Fruit fly (Drosophila melanogaster) whole organism, embryonic: ENCODE data around the gene mRpL51.

Experiments used
- ATbp ChIP-seq: fragments of 200-800 bp; sonication (Bioruptor generic); optimal IDR thresholded peaks from 2 replicates; lab custom pipeline; 2017; ENCODE audit warnings: missing biosample characterization, mild to moderate bottlenecking, missing genetic modification characterization, missing genetic modification reagents
- Ada2b ChIP-seq: fragments of 200-800 bp; sonication (Bioruptor generic); IDR thresholded peaks from 2 replicates; pipeline ENCODE4 v1.3.6; 2022; ENCODE audit warnings: missing biosample characterization, missing genetic modification characterization
- Bdp1 ChIP-seq: fragments of 200-800 bp; sonication (Bioruptor generic); optimal IDR thresholded peaks from 3 replicates; lab custom pipeline; 2016; ENCODE audit warnings: missing biosample characterization, missing genetic modification characterization
- CG10959 ChIP-seq: fragments of 200-800 bp; sonication (Bioruptor generic); IDR thresholded peaks from 2 replicates; pipeline ENCODE4 v1.3.6; 2022; ENCODE audit warnings: missing biosample characterization, missing genetic modification characterization
- CG11247 ChIP-seq: fragments of 200-800 bp; sonication (Bioruptor generic); IDR thresholded peaks from 2 replicates; pipeline ENCODE4 v1.3.6; 2022; ENCODE audit warnings: missing biosample characterization, missing genetic modification characterization
- CG12155 ChIP-seq: fragments of 200-800 bp; sonication (Bioruptor generic); optimal IDR thresholded peaks from 3 replicates; lab custom pipeline; 2016; ENCODE audit warnings: missing biosample characterization, missing genetic modification characterization
- CG12659 ChIP-seq: fragments of 200-800 bp; sonication (Bioruptor generic); optimal IDR thresholded peaks from 3 replicates; lab custom pipeline; 2017; ENCODE audit warnings: mild to moderate bottlenecking, missing biosample characterization, missing genetic modification reagents, missing genetic modification characterization
- CG14710 ChIP-seq: fragments of 200-800 bp; sonication (Bioruptor generic); optimal IDR thresholded peaks from 3 replicates; lab custom pipeline; 2019; ENCODE audit warnings: missing biosample characterization, mild to moderate bottlenecking, missing genetic modification characterization, moderate library complexity
- CG1529 ChIP-seq: fragments of 200-800 bp; sonication (Bioruptor generic); optimal IDR thresholded peaks from 3 replicates; lab custom pipeline; 2018; ENCODE audit warnings: missing biosample characterization, missing genetic modification characterization
- CG18262 ChIP-seq: fragments of 200-800 bp; optimal IDR thresholded peaks from 3 replicates; lab custom pipeline; 2019; ENCODE audit warnings: missing biosample characterization, mild to moderate bottlenecking, missing genetic modification characterization, moderate library complexity
- CG18619 ChIP-seq: fragments of 200-800 bp; sonication (Bioruptor generic); optimal IDR thresholded peaks from 3 replicates; lab custom pipeline; 2017; ENCODE audit warnings: missing biosample characterization, mild to moderate bottlenecking, missing genetic modification characterization
- CG2202 ChIP-seq: fragments of 200-800 bp; sonication (Bioruptor generic); optimal IDR thresholded peaks from 2 replicates; lab custom pipeline; 2018; ENCODE audit warnings: missing biosample characterization, mild to moderate bottlenecking, missing genetic modification characterization
- CG31224 ChIP-seq: fragments of 200-800 bp; sonication (Bioruptor generic); IDR thresholded peaks from 2 replicates; pipeline ENCODE4 v1.3.6; 2022; ENCODE audit warnings: missing biosample characterization, missing genetic modification characterization
- CG31388 ChIP-seq: fragments of 200-800 bp; sonication (Bioruptor generic); optimal IDR thresholded peaks from 2 replicates; lab custom pipeline; 2016; ENCODE audit warnings: missing biosample characterization, missing genetic modification characterization
- CG4424 ChIP-seq: fragments of 200-800 bp; sonication (Bioruptor generic); optimal IDR thresholded peaks from 3 replicates; lab custom pipeline; 2016; ENCODE audit warnings: missing biosample characterization, missing genetic modification characterization
- CG4820 ChIP-seq: fragments of 200-800 bp; sonication (Bioruptor generic); optimal IDR thresholded peaks from 3 replicates; lab custom pipeline; 2016; ENCODE audit warnings: missing biosample characterization, missing genetic modification characterization
- CG7372 ChIP-seq: fragments of 200-800 bp; sonication (Bioruptor generic); IDR thresholded peaks from 2 replicates; pipeline ENCODE4 v1.3.6; 2022; ENCODE audit warnings: missing biosample characterization, missing genetic modification characterization
- CG8388 ChIP-seq: fragments of 200-800 bp; sonication (Bioruptor generic); optimal IDR thresholded peaks from 2 replicates; lab custom pipeline; 2019; ENCODE audit warnings: missing biosample characterization, mild to moderate bottlenecking, missing genetic modification characterization, moderate library complexity
- Camta ChIP-seq: fragments of 200-800 bp; sonication (Bioruptor generic); optimal IDR thresholded peaks from 2 replicates; lab custom pipeline; 2016; ENCODE audit warnings: missing biosample characterization, missing genetic modification characterization
- Dp ChIP-seq: fragments of 200-800 bp; sonication (Bioruptor generic); optimal IDR thresholded peaks from 2 replicates; lab custom pipeline; 2018; ENCODE audit warnings: missing biosample characterization, mild to moderate bottlenecking, missing genetic modification characterization, moderate library complexity
- Drgx ChIP-seq: fragments of 200-800 bp; sonication (Bioruptor generic); IDR thresholded peaks from 2 replicates; pipeline ENCODE4 v1.3.6; 2022; ENCODE audit warnings: missing biosample characterization, missing genetic modification characterization
- HLHmδ ChIP-seq: fragments of 200-800 bp; sonication (Bioruptor generic); optimal IDR thresholded peaks from 2 replicates; lab custom pipeline; 2018; ENCODE audit warnings: missing biosample characterization, mild to moderate bottlenecking, missing genetic modification characterization, moderate library complexity
- Hr78 ChIP-seq, 2 experiments: fragments of 200-800 bp in 1 of 2; fragments of >200 bp in 1 of 2; sonication (Bioruptor generic) in 1 of 2; optimal IDR thresholded peaks; 2 replicates each; lab custom pipeline; 2017 to 2019; ENCODE audit warnings: missing biosample characterization in 2 of 2, missing genetic modification characterization in 2 of 2, mild to moderate bottlenecking in 1 of 2, moderate library complexity in 1 of 2
- Neu2 ChIP-seq: fragments of 200-800 bp; sonication (Bioruptor generic); optimal IDR thresholded peaks from 3 replicates; lab custom pipeline; 2016; ENCODE audit warnings: missing biosample characterization, missing genetic modification characterization, borderline replicate concordance
- Sox100B ChIP-seq: fragments of 200-800 bp; sonication (Bioruptor generic); optimal IDR thresholded peaks from 3 replicates; lab custom pipeline; 2018; ENCODE audit warnings: missing biosample characterization, mild to moderate bottlenecking, missing genetic modification characterization
- Tbp ChIP-seq: fragments of >200 bp; optimal IDR thresholded peaks from 2 replicates; lab custom pipeline; 2018; ENCODE audit warnings: missing biosample characterization, missing genetic modification characterization
- Vsx1 ChIP-seq: fragments of 200-800 bp; sonication (Bioruptor generic); optimal IDR thresholded peaks from 2 replicates; lab custom pipeline; 2017; ENCODE audit warnings: missing biosample characterization, mild to moderate bottlenecking, missing genetic modification characterization, missing genetic modification reagents
- ash1 ChIP-seq: fragments of 200-800 bp; sonication (Bioruptor generic); optimal IDR thresholded peaks from 2 replicates; lab custom pipeline; 2018; ENCODE audit warnings: missing biosample characterization, mild to moderate bottlenecking, missing genetic modification characterization
- az2 ChIP-seq: fragments of 200-800 bp; sonication (Bioruptor generic); optimal IDR thresholded peaks from 3 replicates; lab custom pipeline; 2016; ENCODE audit warnings: missing biosample characterization, missing genetic modification characterization
- bowl ChIP-seq: fragments of 200-800 bp; sonication (Bioruptor generic); IDR thresholded peaks from 2 replicates; pipeline ENCODE4 v1.3.6; 2022; ENCODE audit warnings: missing biosample characterization, missing genetic modification characterization
- btn ChIP-seq: fragments of 200-800 bp; sonication (Bioruptor generic); optimal IDR thresholded peaks from 2 replicates; lab custom pipeline; 2016; ENCODE audit warnings: missing biosample characterization, missing genetic modification characterization
- eve ChIP-seq, 2 experiments: fragments of >200 bp; optimal IDR thresholded peaks; 2 replicates each; lab custom pipeline; 2017; ENCODE audit warnings: missing biosample characterization in 2 of 2, missing genetic modification characterization in 2 of 2
- fd96Cb ChIP-seq: fragments of 200-800 bp; sonication (Bioruptor generic); optimal IDR thresholded peaks from 2 replicates; lab custom pipeline; 2018; ENCODE audit warnings: missing biosample characterization, mild to moderate bottlenecking, missing genetic modification characterization, moderate library complexity
- gfzf ChIP-seq: fragments of 200-800 bp; sonication (Bioruptor generic); optimal IDR thresholded peaks from 2 replicates; lab custom pipeline; 2016; ENCODE audit warnings: missing biosample characterization, mild to moderate bottlenecking, missing genetic modification characterization, moderate library complexity
- grau ChIP-seq: fragments of 200-800 bp; optimal IDR thresholded peaks from 3 replicates; lab custom pipeline; 2019; ENCODE audit warnings: missing biosample characterization, mild to moderate bottlenecking, missing genetic modification characterization, moderate library complexity
- hb ChIP-seq: fragments of 200-800 bp; sonication (Bioruptor generic); IDR thresholded peaks from 3 replicates; pipeline ENCODE4 v1.3.6; 2022; ENCODE audit warnings: missing biosample characterization, missing genetic modification characterization; ENCODE audit not compliant: partially characterized antibody
- kay ChIP-seq: fragments of 200-800 bp; sonication (Bioruptor generic); optimal IDR thresholded peaks from 2 replicates; lab custom pipeline; 2016; ENCODE audit warnings: missing biosample characterization, missing genetic modification characterization
- mirr ChIP-seq: fragments of 200-800 bp; sonication (Bioruptor generic); optimal IDR thresholded peaks from 3 replicates; lab custom pipeline; 2018; ENCODE audit warnings: missing biosample characterization, mild to moderate bottlenecking, missing genetic modification characterization
- nom ChIP-seq: fragments of 200-800 bp; sonication (Bioruptor generic); optimal IDR thresholded peaks from 2 replicates; lab custom pipeline; 2017; ENCODE audit warnings: missing biosample characterization, missing genetic modification characterization, mild to moderate bottlenecking, moderate library complexity, missing genetic modification reagents
- odd ChIP-seq: fragments of 200-800 bp; sonication (Bioruptor generic); optimal IDR thresholded peaks from 2 replicates; lab custom pipeline; 2017; ENCODE audit warnings: missing biosample characterization, mild to moderate bottlenecking, missing genetic modification characterization
- peb ChIP-seq: fragments of 200-800 bp; sonication (Bioruptor generic); IDR thresholded peaks from 2 replicates; pipeline ENCODE4 v1.3.6; 2022; ENCODE audit warnings: missing biosample characterization, missing genetic modification characterization
- phol ChIP-seq: fragments of 200-800 bp; sonication (Bioruptor generic); optimal IDR thresholded peaks from 3 replicates; lab custom pipeline; 2018; ENCODE audit warnings: missing biosample characterization, mild to moderate bottlenecking, missing genetic modification characterization, moderate library complexity
- pnt ChIP-seq: fragments of 200-800 bp; sonication (Bioruptor generic); optimal IDR thresholded peaks from 3 replicates; lab custom pipeline; 2016; ENCODE audit warnings: missing biosample characterization, missing genetic modification characterization
- sens-2 ChIP-seq: fragments of 200-800 bp; sonication (Bioruptor generic); IDR thresholded peaks from 2 replicates; pipeline ENCODE4 v1.3.6; 2022; ENCODE audit warnings: missing biosample characterization, missing genetic modification characterization
- sim ChIP-seq: fragments of 200-800 bp; sonication (Bioruptor generic); IDR thresholded peaks from 2 replicates; pipeline ENCODE4 v1.3.6; 2022; ENCODE audit warnings: missing biosample characterization, missing genetic modification characterization
- tna ChIP-seq: fragments of 200-800 bp; sonication (Bioruptor generic); IDR thresholded peaks from 2 replicates; pipeline ENCODE4 v1.3.6; 2022; ENCODE audit warnings: missing biosample characterization, missing genetic modification characterization; ENCODE audit not compliant: partially characterized antibody
- ttk ChIP-seq: fragments of 200-800 bp; sonication (Bioruptor generic); IDR thresholded peaks from 2 replicates; pipeline ENCODE4 v2.1.2; 2022; ENCODE audit warnings: missing biosample characterization, missing genetic modification characterization
- usp ChIP-seq: fragments of >200 bp; optimal IDR thresholded peaks from 2 replicates; lab custom pipeline; 2017; ENCODE audit warnings: missing biosample characterization, missing genetic modification characterization

mRpL51 gene

DNA sequence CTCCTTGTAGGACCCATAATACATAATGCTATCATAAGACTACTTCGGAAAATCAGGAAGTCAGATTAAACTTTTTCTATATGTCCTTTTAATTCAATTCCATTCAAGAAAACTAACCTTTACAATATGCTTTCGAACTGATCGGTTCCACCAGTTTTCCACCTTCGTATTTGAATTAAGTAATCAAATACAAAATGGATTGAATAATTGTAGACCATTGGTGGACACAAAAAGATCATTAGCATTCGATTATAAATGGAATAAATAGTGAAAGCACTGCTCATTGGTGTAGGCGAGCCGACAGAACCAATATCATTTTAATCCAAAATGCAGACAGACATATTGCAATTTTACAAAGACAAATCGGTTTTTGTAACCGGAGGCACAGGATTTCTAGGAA lies 2.2 kb upstream of the mRpL51 start, which contains the start of gene Sgp:
TSS of gene Sgp (plus strand) at position 301 of the 400 bp plus-strand sequence.
- TF ChIP-seq Vsx1 (GFP tag; lab: Kevin White, UChicago): no peak

DNA sequence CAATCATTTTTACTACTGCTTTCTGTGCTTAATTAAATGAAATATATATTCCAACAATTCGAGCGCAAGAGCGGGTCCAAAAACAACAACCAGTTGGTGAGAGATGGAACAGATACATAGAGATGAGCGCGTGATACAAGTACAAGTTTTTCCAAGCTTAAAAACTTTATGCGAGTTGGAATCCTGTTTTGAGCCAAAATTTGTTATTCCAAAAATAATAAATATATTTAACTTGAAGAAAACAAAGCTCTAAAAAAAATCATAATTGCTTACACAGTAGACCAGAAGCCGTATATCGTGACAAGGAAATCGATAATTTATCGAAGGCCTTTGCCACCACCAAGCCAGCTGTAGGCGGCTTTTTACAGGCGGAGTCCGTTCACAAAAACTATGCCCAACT lies 2.4 kb downstream of the mRpL51 start, which contains the start of the genes CG13097 and PIG-U:
TSS of gene CG13097 (minus strand) at position 121 of the 400 bp plus-strand sequence.
TSS of gene PIG-U (plus strand) at position 349 of the 400 bp plus-strand sequence.
- peak; percentile 50 for TF ChIP-seq ttk
- peak; percentile 55 for TF ChIP-seq CG2202 (tag; lab: Kevin White, UChicago)
- TF ChIP-seq CG11247: peak; percentile 77
- peak; percentile 55; the same call in 1 of the 2 replicates for TF ChIP-seq bowl (GFP tag; lab: Robert Waterston, UW)
- TF ChIP-seq kay: peak; percentile 69
- peak; percentile 33 for TF ChIP-seq odd (GFP tag; lab: Kevin White, UChicago)
- TF ChIP-seq CG18262 (tag; lab: Kevin White, UChicago): peak; percentile 75
- TF ChIP-seq CG12155 (GFP tag; lab: Kevin White, UChicago): peak; percentile 86
- no peak for TF ChIP-seq ATbp (GFP tag; lab: Kevin White, UChicago)
- TF ChIP-seq sens-2: 0 out of 2 replicates have a peak, but pooled peaks have one; percentile 36
- TF ChIP-seq Drgx (GFP tag; lab: Robert Waterston, UW): peak; percentile 68; the same call in 1 of the 2 replicates
- TF ChIP-seq Bdp1 (GFP tag; lab: Kevin White, UChicago): peak; percentile 69
- TF ChIP-seq peb (GFP tag; lab: Robert Waterston, UW): peak; percentile 18; the same call in 1 of the 2 replicates
- peak; percentile 72 for TF ChIP-seq CG4820 (GFP tag; lab: Kevin White, UChicago)
- no peak for TF ChIP-seq Sox100B (GFP tag; lab: Kevin White, UChicago)
- TF ChIP-seq phol (tag; lab: Kevin White, UChicago): peak; percentile 79
- TF ChIP-seq CG14710 (tag; lab: Kevin White, UChicago): peak; percentile 89
- peak; percentile 69 for TF ChIP-seq Vsx1 (GFP tag; lab: Kevin White, UChicago)
- TF ChIP-seq hb (GFP tag; lab: Robert Waterston, UW): peak; percentile 85
- TF ChIP-seq CG1529 (GFP tag; lab: Kevin White, UChicago): peak; percentile 46
- TF ChIP-seq CG4424 (GFP tag; lab: Kevin White, UChicago): peak; percentile 87
- no peak for TF ChIP-seq sim (GFP tag; lab: Robert Waterston, UW)
- peak; percentile 82 for TF ChIP-seq Ada2b (GFP tag; lab: Robert Waterston, UW)
- peak; percentile 58; the same call in 1 of the 2 replicates for TF ChIP-seq CG10959
- TF ChIP-seq CG12659 (GFP tag; lab: Kevin White, UChicago): peak; percentile 79
- TF ChIP-seq az2 (GFP tag; lab: Kevin White, UChicago): peak; percentile 84
- no peak for TF ChIP-seq HLHmδ (GFP tag; lab: Kevin White, UChicago)
- TF ChIP-seq CG31388 (GFP tag; lab: Kevin White, UChicago): peak; percentile 49
- no peak for TF ChIP-seq usp (GFP tag; lab: Kevin White, UChicago)
- no peak for TF ChIP-seq gfzf (GFP tag; lab: Kevin White, UChicago)
- peak; percentile 81 for TF ChIP-seq CG7372 (GFP tag; lab: Robert Waterston, UW)
- peak; percentile 70 for TF ChIP-seq CG8388 (GFP tag; lab: Kevin White, UChicago)
- TF ChIP-seq grau (tag; lab: Kevin White, UChicago): peak; percentile 77
- peak; percentile 64 for TF ChIP-seq pnt (GFP tag; lab: Kevin White, UChicago)
- TF ChIP-seq eve (GFP tag; optimal IDR thresholded peaks at IDR 0.05; lab: Kevin White, UChicago): no peak
- TF ChIP-seq mirr (GFP tag; lab: Kevin White, UChicago): peak; percentile 23
- peak; percentile 75; the same call in 1 of the 2 replicates for TF ChIP-seq tna (GFP tag; lab: Robert Waterston, UW)
- no peak for TF ChIP-seq Tbp (GFP tag; lab: Kevin White, UChicago)
- peak; percentile 14 for TF ChIP-seq btn
- TF ChIP-seq Dp: peak; percentile 59
- TF ChIP-seq fd96Cb (tag; lab: Kevin White, UChicago): peak; percentile 53
- no peak for TF ChIP-seq ash1
- TF ChIP-seq CG31224: peak; percentile 53; the same call in 1 of the 2 replicates
- no peak for TF ChIP-seq Hr78 (GFP tag; optimal IDR thresholded peaks at IDR 0.05; lab: Kevin White, UChicago)
- peak; percentile 76 for TF ChIP-seq Camta (GFP tag; lab: Kevin White, UChicago)
- peak; percentile 46 for TF ChIP-seq CG18619 (GFP tag; lab: Kevin White, UChicago)
- TF ChIP-seq Neu2 (GFP tag; lab: Kevin White, UChicago): no peak
- no peak for TF ChIP-seq nom (GFP tag; lab: Kevin White, UChicago)
